Worm (Caenorhabditis elegans): ENCODE data around the gene lim-4.

The lim-4 gene

DNA sequence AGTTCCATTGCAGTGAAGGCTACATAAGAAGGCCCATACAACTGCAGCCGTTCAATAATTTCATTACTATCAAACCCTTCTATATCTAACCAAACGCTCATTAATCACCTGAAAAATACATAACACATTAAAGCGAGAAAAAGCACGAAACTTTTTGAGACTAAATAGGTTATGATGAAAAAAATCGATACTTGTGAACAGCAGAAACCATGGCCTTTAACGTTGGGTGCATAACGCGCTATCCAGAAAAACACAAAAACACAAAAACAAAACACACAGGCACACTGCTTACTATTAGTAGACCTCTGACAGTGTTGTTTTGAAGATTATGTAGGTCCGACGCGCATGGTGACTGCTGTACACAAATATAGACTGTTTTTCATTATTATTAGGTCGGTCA lies 37.9 kb upstream of the lim-4 start, which contains the start of gene T22B2.5:
T22B2.5 (minus strand) TSS at position 101 of the 400 bp plus-strand sequence.
- TF ChIP-seq pha-4 (tag; optimal IDR thresholded peaks at IDR 0.05) (no peak), sox-4 (tag; optimal IDR thresholded peaks at IDR 0.05) (no peak), ama-1 (optimal IDR thresholded peaks at IDR 0.05) (no peak), hlh-6 (tag; optimal IDR thresholded peaks at IDR 0.05) (no peak), ceh-30 (tag; optimal IDR thresholded peaks at IDR 0.05) (no peak), unc-86 (tag; optimal IDR thresholded peaks at IDR 0.05) (no peak), pax-1 (tag; optimal IDR thresholded peaks at IDR 0.05) (no peak)

DNA sequence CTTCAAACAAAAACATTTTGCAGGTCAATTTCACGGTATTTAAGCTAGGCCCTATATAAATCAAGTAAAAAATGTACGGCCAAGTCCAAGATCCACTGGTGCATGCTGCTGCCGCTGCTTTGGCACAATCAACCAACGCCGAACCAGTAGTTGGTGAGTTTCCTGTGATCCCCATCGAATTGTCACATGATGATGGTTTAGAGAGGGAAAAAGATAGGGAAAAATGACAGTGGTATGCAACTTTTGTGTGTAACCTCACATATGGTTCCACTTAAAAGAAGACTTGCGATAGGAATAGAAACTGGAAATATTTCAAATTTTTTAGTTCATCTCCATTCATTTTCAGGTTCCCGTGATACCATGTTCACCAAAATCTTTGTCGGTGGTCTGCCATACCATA lies 31.2 kb upstream of the lim-4 start, which contains the start of gene sup-12:
sup-12 (plus strand) TSS at position 17 of the 400 bp plus-strand sequence.
- TF ChIP-seq C38D4.7 (GFP tag; optimal IDR thresholded peaks at IDR 0.05) (no peak), hlh-30 (tag; optimal IDR thresholded peaks at IDR 0.05; ENCODE audit: insufficient read depth) (peak; percentile 10), unc-55 (GFP tag; optimal IDR thresholded peaks at IDR 0.05) (no peak), sdc-2 (tag; optimal IDR thresholded peaks at IDR 0.05) (no peak), pros-1 (tag; optimal IDR thresholded peaks at IDR 0.05) (no peak)

DNA sequence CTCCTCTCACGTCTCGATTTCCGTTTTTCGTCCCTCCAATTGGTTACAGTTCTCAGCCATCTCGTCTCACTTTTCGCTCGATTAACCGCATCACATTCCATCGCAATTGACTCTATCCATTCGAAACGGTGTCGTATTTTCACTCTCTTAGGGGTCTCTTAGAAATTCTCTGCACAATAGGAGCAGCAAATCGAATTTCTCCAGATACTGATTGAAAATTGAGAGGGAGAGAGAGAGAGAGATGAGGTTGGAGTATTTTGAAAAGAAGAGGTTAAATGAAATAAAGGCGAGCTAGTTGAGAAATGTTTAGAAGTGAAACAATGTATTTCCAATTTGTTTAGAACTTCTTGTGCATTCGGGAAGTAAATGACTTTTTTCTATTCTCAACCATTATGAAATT lies 28.0 kb upstream of the lim-4 start:
- TF ChIP-seq pha-2 (tag; optimal IDR thresholded peaks at IDR 0.05) (no peak), ceh-34 (tag; optimal IDR thresholded peaks at IDR 0.05) (no peak), ceh-2 (tag; optimal IDR thresholded peaks at IDR 0.05) (no peak), unc-42 (tag; optimal IDR thresholded peaks at IDR 0.05) (peak; percentile 93)

DNA sequence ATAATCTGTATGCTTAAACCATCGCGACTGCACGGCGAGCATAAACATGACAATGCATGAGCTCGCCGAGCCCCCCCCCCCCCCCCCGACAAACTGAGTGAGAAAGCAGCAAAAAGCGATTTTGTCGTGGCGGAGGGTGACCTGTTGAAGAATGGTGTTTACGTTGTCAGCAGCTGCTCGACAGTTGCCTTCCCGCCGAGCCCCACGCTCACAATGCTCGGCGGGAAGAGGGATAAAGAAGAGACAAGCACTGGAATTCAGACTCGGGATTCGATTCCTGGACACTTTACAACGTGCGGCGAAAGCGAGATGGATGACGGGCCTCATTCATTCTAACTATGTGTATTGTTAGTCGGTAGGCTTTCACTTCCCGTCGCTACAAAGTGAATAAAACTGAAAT lies 27.4 kb upstream of the lim-4 start:
- TF ChIP-seq pat-9 (tag; optimal IDR thresholded peaks at IDR 0.05) (peak; percentile 40), rnt-1 (tag; optimal IDR thresholded peaks at IDR 0.05) (peak; percentile 37), pag-3 (tag; optimal IDR thresholded peaks at IDR 0.05; ENCODE audit: borderline replicate concordance) (no peak), ttx-3 (tag; optimal IDR thresholded peaks at IDR 0.05) (no peak), ceh-18 (tag; optimal IDR thresholded peaks at IDR 0.05) (peak; percentile 24), unc-55 (GFP tag; optimal IDR thresholded peaks at IDR 0.05) (peak; percentile 8), ceh-22 (tag; optimal IDR thresholded peaks at IDR 0.05) (no peak), K02D7.2 (tag; optimal IDR thresholded peaks at IDR 0.05) (no peak)

DNA sequence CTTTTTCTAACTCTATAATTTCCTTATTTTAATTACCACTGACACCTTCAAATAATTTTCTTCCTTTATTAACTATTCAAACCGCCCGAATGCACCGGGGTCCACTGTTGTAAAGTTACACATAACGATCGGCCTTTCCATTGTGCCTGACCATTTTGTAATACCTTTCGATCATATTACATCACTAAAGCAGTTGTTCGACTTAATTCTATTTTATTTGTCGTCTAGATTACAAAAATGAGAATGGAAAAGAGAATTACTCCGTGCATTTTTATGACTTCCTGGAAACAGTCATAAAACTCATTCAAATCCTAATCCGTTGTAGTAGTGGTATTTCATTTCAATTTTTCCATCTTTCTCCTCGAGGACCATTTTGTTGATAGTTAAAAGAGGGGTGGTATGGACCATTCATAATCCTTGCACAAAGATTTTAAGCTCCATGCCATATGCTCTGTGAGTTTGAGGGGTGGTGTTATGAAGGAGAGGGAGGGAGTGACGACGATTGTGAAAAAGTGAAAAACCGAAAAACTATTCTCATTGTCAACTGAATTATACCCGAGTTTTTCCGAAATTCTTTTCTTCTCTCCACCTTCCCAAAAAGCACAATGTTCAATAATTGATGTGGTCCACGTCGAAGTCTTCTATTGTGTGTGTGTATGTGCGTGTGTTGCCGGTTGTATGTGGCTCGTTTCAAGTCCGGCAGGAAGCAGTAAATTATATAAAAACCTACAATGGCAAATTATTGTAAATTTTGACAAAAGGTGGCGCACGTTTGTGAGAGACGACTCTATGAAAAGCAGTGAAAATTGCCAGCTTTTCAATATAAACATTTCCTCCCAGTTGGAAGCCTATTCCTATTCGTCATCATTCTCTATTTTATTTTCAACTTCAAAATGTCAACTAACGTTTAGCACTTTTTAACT lies 25.2 kb upstream of the lim-4 start:
- TF ChIP-seq unc-55 (GFP tag; optimal IDR thresholded peaks at IDR 0.05) (peak; percentile 11), dve-1 (tag; optimal IDR thresholded peaks at IDR 0.05) (no peak), ceh-31 (tag; optimal IDR thresholded peaks at IDR 0.05) (peak; percentile 38), unc-42 (tag; optimal IDR thresholded peaks at IDR 0.05) (no peak)

DNA sequence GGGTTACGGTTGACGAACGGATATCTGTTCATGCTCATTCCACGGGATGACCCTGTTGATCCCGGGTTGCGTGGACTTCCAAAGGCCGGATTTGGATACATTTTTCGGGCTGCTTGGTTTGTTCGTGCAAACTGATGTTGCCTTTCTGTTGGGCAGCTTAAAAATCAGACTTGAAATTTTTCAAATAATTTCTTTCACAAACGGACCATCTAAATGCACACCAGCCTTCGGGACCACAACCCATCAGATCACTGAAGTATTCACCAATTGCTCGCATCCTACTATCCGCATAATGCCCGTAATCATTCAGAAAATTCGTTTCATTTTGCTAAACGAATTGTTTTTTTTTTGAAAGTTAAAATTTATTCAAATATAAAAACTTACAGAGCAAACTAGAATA lies 22.2 kb upstream of the lim-4 start, which contains the start of gene F47F2.3:
F47F2.3 (minus strand) TSS at position 101 of the 400 bp plus-strand sequence.
- TF ChIP-seq madf-2 (tag; optimal IDR thresholded peaks at IDR 0.05): no peak
- no peak for TF ChIP-seq ceh-22 (tag; optimal IDR thresholded peaks at IDR 0.05)
- no peak for TF ChIP-seq syd-9 (tag; optimal IDR thresholded peaks at IDR 0.05)
- no peak for TF ChIP-seq unc-3 (GFP tag; conservative IDR thresholded peaks at IDR 0.05)
- TF ChIP-seq unc-3 (tag; optimal IDR thresholded peaks at IDR 0.05): no peak
- no peak for TF ChIP-seq ceh-2 (tag; optimal IDR thresholded peaks at IDR 0.05)
- no peak for TF ChIP-seq ceh-6 (GFP tag; optimal IDR thresholded peaks at IDR 0.05)
- no peak for TF ChIP-seq unc-86 (tag; optimal IDR thresholded peaks at IDR 0.05)
- no peak for TF ChIP-seq ceh-30 (tag; optimal IDR thresholded peaks at IDR 0.05)
- TF ChIP-seq ahr-1 (tag; optimal IDR thresholded peaks at IDR 0.05): no peak
- no peak for TF ChIP-seq elt-4 (tag; optimal IDR thresholded peaks at IDR 0.05)
- no peak for TF ChIP-seq dve-1 (tag; optimal IDR thresholded peaks at IDR 0.05)
- TF ChIP-seq elt-2 (tag; optimal IDR thresholded peaks at IDR 0.05): no peak
- TF ChIP-seq ceh-19 (GFP tag; optimal IDR thresholded peaks at IDR 0.05): no peak
- TF ChIP-seq pha-2 (tag; optimal IDR thresholded peaks at IDR 0.05): no peak
- no peak for TF ChIP-seq K02D7.2 (tag; optimal IDR thresholded peaks at IDR 0.05)
